Worm (Caenorhabditis elegans): ENCODE data around the gene clec-31.

The clec-31 gene

DNA sequence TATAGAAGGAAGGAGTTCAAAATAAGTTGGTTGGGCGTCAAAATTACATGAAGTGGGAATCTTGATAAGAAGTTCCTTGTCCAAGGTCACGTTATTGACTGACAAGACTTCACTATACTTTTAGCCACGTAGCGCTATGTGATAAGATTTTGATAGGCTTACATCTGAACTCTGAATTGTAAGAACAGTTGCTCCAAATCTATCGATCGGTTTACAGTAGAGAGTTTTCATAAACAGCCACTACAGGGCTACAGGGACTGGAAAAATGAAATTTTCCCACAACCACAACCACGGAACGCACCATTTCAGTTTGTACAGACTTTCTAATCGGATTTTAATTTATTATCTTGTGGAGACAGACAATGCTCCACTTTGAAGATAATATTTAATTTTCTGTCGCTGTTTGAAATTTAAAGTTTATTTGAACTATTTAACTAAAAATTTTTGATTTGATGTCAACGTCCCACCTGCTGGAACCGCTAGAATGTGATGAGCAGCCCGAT, at the start of gene clec-31, which contains the start of gene clec-22:
Gene clec-31 (minus strand): TSS at position 101 of the 503 bp plus-strand sequence.
Gene clec-22 (plus strand): TSS at position 453 of the 503 bp plus-strand sequence.
- TF ChIP-seq tab-1 (GFP tag; IDR thresholded peaks at IDR 0.05), result no peak
- no peak for TF ChIP-seq cog-1 (tag; optimal IDR thresholded peaks at IDR 0.05)
- no peak for TF ChIP-seq flt-1 (GFP tag; IDR thresholded peaks at IDR 0.05)
- no peak for TF ChIP-seq ref-1 (GFP tag; conservative IDR thresholded peaks at IDR 0.05)
- no peak for TF ChIP-seq klf-2 (GFP tag; conservative IDR thresholded peaks at IDR 0.05)
- TF ChIP-seq ztf-23 (GFP tag; IDR thresholded peaks at IDR 0.05), result no peak
- no peak for TF ChIP-seq ztf-29 (GFP tag; IDR thresholded peaks at IDR 0.05)
- no peak for TF ChIP-seq T22C8.4 (GFP tag; IDR thresholded peaks at IDR 0.05)
- no peak for TF ChIP-seq med-1 (GFP tag; optimal IDR thresholded peaks at IDR 0.05; ENCODE audit: insufficient read depth)

DNA sequence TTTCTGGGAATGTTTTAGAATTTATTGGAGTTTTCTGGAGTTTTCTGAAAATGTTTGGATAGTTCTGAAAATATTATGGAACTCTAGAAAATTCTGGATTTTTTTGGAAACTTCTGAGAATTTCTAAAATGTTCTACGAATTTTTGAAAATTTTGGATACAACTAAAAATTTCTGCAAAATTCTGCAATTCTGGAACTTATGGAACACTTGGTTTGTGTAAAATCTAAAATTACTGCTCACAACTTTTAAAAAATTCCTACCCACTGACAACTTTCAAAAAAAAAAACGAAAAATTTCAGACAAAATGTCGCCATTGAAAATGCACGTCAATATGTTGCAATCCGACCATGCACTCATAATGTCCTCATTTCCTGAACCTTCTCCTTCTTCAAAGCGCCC, 46.7 kb upstream of the clec-31 start, which contains the start of gene nhr-262:
Gene nhr-262 (plus strand): TSS at position 301 of the 400 bp plus-strand sequence.
- TF ChIP-seq T22C8.4 (GFP tag; IDR thresholded peaks at IDR 0.05) (no peak), med-1 (GFP tag; optimal IDR thresholded peaks at IDR 0.05; ENCODE audit: insufficient read depth) (no peak), klf-2 (GFP tag; conservative IDR thresholded peaks at IDR 0.05) (no peak), tab-1 (GFP tag; IDR thresholded peaks at IDR 0.05) (no peak), cog-1 (tag; optimal IDR thresholded peaks at IDR 0.05) (no peak), flt-1 (GFP tag; IDR thresholded peaks at IDR 0.05) (no peak)

DNA sequence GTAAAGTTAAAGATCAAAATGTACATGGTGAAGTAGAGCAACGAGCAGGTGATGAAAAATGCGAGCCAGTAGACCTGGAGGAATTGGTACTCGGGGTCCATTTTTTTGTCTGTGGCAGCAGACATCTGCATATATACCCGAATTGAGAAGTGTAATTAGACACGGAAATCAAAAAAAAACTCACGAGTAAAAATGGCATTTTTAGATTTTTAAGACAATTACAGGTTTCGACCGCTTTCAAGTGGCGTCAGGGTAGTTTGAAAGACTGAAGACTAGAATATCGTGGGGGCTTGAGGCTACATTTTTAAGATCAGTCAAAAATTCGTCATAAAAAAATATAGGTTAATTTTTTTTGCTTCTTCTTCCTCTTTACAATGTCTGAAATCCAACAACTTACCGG, 44.8 kb upstream of the clec-31 start, which contains the start of gene srd-68:
Gene srd-68 (minus strand): TSS at position 101 of the 400 bp plus-strand sequence.
- no peak for TF ChIP-seq cog-1 (tag; optimal IDR thresholded peaks at IDR 0.05)
- TF ChIP-seq flt-1 (GFP tag; IDR thresholded peaks at IDR 0.05), result no peak
- no peak for TF ChIP-seq med-1 (GFP tag; optimal IDR thresholded peaks at IDR 0.05; ENCODE audit: insufficient read depth)
- TF ChIP-seq ztf-29 (GFP tag; IDR thresholded peaks at IDR 0.05), result no peak

DNA sequence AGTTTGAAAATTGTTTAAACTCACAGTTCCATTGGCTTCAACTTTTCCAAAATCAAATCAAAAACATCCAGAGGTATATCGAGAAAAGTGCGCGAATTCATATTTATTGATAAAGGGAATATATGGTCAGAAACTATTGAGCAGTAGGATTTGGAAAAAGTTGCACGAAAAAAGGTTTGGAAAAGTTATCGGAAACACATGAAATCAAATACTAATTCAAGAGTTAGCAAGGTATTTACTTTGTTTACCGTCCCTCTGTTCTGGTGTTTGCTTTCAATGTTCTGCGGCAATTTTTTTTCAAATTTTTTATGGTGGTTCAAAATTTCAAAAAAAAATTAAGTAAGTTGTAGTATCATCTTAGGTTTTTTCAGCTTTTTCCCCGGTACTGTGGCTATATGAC, 41.5 kb upstream of the clec-31 start, which contains the start of gene fbxa-45:
Gene fbxa-45 (minus strand): TSS at position 101 of the 400 bp plus-strand sequence.
- TF ChIP-seq T22C8.4 (GFP tag; IDR thresholded peaks at IDR 0.05) (no peak), med-1 (GFP tag; optimal IDR thresholded peaks at IDR 0.05; ENCODE audit: insufficient read depth) (no peak), tab-1 (GFP tag; IDR thresholded peaks at IDR 0.05) (no peak), ztf-29 (GFP tag; IDR thresholded peaks at IDR 0.05) (no peak)

DNA sequence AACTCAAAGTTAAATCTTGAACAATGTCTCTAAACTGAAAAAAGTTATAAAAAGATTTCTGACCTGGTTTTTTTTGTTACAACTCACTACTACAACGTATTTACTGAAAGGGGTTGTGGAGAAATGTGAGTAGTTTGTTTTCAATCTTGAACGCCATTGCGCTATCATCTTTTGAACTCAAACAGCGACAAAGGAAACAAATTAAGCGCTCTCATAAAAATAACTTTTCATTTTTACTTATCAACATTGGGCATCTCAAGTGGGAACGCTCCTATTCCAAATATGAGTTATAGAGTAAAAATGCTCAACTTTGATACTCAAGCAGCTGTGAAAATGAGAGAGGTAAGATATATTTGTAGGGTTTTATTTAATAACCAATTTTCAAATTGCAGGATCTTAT, 35.6 kb upstream of the clec-31 start, which contains the start of gene F09C6.15:
Gene F09C6.15 (plus strand): TSS at position 301 of the 400 bp plus-strand sequence.
- TF ChIP-seq ztf-29 (GFP tag; IDR thresholded peaks at IDR 0.05) (no peak), flt-1 (GFP tag; IDR thresholded peaks at IDR 0.05) (no peak), tab-1 (GFP tag; IDR thresholded peaks at IDR 0.05) (no peak), ztf-23 (GFP tag; IDR thresholded peaks at IDR 0.05) (no peak)

DNA sequence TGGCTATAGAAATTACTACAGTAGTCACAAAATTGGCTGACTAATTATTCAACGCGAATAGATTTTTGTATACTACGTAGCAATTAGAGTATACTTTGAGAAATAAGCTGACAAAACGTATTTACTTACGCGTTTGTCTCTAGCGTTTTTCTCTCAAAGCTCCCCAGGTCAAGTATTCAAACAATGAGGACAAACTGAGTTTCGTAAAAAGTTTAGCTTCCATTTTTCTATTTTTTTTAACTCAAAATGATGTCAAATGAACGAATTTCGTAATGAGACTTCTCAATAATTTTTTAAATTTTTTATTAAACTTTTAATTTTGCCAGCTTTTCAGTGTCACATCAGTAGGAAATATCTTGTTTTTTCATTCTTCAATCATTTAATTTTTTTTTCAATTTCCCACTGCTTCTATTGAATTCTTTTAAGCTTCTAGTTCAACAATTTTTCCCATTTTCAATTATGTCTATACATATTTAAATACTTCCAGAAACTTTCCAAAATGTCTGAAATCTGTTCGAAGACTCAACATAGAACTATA, 31.0 kb upstream of the clec-31 start, which contains the start of the genes ifas-2 and fbxa-44:
Gene ifas-2 (minus strand): TSS at position 101 of the 538 bp plus-strand sequence.
Gene fbxa-44 (plus strand): TSS at position 488 of the 538 bp plus-strand sequence.
- TF ChIP-seq klf-2 (GFP tag; conservative IDR thresholded peaks at IDR 0.05), result no peak
- TF ChIP-seq ztf-23 (GFP tag; IDR thresholded peaks at IDR 0.05), result no peak
- TF ChIP-seq cog-1 (tag; optimal IDR thresholded peaks at IDR 0.05), result no peak
- TF ChIP-seq ztf-29 (GFP tag; IDR thresholded peaks at IDR 0.05), result no peak
- TF ChIP-seq tab-1 (GFP tag; IDR thresholded peaks at IDR 0.05), result no peak
- no peak for TF ChIP-seq flt-1 (GFP tag; IDR thresholded peaks at IDR 0.05)
- no peak for TF ChIP-seq ref-1 (GFP tag; conservative IDR thresholded peaks at IDR 0.05)
- no peak for TF ChIP-seq med-1 (GFP tag; optimal IDR thresholded peaks at IDR 0.05; ENCODE audit: insufficient read depth)
- TF ChIP-seq T22C8.4 (GFP tag; IDR thresholded peaks at IDR 0.05), result no peak

DNA sequence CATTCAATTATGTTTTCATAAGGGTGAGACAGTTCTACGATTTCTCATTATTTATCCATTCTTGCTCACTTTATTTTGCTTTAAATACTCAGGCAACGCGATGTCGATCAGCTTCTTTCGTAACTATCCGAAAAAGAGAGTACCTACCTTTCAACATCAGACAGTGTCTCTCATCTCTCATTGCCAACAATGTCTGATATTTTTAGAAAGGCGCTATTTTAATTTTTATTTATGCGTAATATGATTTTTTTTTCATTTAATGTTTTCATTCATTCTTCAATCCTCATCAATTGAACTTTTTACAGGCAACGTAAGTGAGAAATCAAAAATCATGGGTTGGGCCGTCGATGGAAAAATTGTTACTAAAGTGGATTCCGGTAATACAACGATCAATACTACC, 26.9 kb upstream of the clec-31 start, which contains the start of gene F09C6.13:
Gene F09C6.13 (plus strand): TSS at position 301 of the 400 bp plus-strand sequence.
- TF ChIP-seq flt-1 (GFP tag; IDR thresholded peaks at IDR 0.05) (no peak), med-1 (GFP tag; optimal IDR thresholded peaks at IDR 0.05; ENCODE audit: insufficient read depth) (no peak), tab-1 (GFP tag; IDR thresholded peaks at IDR 0.05) (no peak), ztf-23 (GFP tag; IDR thresholded peaks at IDR 0.05) (no peak), klf-2 (GFP tag; conservative IDR thresholded peaks at IDR 0.05) (no peak), ref-1 (GFP tag; conservative IDR thresholded peaks at IDR 0.05) (no peak), T22C8.4 (GFP tag; IDR thresholded peaks at IDR 0.05) (no peak), ztf-29 (GFP tag; IDR thresholded peaks at IDR 0.05) (no peak), cog-1 (tag; optimal IDR thresholded peaks at IDR 0.05) (no peak)

DNA sequence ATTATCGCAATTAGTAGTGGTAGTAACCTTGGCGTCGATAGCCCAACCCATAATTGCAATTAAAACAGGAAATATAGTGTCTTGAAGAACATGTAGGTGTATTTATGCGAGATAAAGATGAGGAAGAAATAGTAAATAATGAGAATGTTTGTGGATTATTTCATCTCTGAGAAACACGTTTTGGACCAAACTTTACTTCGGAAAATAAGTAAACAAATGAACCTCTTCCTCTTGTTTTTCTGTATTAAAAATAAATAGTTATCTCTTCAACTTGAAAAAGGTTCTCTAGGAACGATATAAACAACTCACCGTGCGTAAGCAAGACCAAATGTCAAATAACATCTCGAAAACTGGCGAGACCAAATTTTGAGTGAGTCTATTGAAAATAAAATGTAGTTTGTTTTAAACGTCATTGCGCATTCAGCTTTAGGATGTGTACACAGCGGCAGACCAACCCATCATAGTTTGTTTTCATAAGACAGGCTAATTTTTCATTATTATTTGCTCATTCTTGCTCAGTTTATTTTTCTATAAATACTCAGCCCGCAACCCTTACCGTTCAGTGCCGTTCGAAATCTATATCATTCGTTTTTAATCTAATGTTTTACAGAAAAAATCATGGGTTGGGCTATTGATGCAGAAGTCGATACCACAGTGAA, 24.5 kb upstream of the clec-31 start, which contains the start of the genes F09C6.11 and F09C6.12:
Gene F09C6.11 (minus strand): TSS at position 51 of the 659 bp plus-strand sequence.
Gene F09C6.12 (plus strand): TSS at position 609 of the 659 bp plus-strand sequence.
- no peak for TF ChIP-seq ztf-23 (GFP tag; IDR thresholded peaks at IDR 0.05)

DNA sequence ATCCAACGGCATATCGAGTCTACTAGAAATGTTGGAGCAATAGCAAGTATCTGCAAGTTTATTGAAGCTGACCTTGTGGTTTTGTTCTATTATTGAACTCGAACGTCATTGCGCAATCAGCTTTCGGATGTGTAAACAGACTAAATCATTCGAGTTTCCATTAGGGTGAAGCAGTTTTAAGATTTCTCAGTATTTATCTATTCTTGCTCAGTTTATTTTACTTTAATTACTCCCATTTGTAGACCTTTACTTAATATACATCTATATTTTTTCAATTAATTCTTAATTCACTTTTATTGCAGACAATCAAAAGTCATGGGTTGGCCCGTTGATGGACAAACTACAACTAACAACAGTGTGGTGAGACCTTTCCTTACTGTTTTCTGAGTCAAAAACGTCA, 22.8 kb upstream of the clec-31 start, which contains the start of gene F09C6.14:
Gene F09C6.14 (plus strand): TSS at position 301 of the 400 bp plus-strand sequence.
- TF ChIP-seq tab-1 (GFP tag; IDR thresholded peaks at IDR 0.05) (no peak), med-1 (GFP tag; optimal IDR thresholded peaks at IDR 0.05; ENCODE audit: insufficient read depth) (no peak)

DNA sequence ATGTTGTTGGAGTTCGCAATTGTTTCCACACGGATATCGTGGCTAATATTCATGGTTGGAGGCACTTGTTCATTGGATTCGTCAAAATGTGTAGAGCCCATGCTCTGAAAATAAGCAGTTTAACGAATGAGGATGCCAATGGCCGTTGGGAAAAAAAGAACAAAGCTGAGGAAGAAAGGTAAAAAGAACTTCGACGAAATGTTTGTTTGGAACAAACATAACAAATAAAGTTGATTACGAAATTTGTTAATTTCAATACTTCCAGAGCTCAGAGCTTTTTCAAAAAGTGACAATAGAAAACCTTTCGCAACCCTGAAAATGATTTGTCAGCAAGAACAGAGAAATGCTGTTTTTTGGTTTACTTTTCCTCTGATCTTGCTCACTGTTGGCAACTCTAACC, 22.2 kb upstream of the clec-31 start, which contains the start of gene F09C6.3:
Gene F09C6.3 (minus strand): TSS at position 101 of the 400 bp plus-strand sequence.
- TF ChIP-seq cog-1 (tag; optimal IDR thresholded peaks at IDR 0.05), result no peak
- no peak for TF ChIP-seq T22C8.4 (GFP tag; IDR thresholded peaks at IDR 0.05)
- TF ChIP-seq med-1 (GFP tag; optimal IDR thresholded peaks at IDR 0.05; ENCODE audit: insufficient read depth), result no peak
- no peak for TF ChIP-seq flt-1 (GFP tag; IDR thresholded peaks at IDR 0.05)
- no peak for TF ChIP-seq klf-2 (GFP tag; conservative IDR thresholded peaks at IDR 0.05)
- no peak for TF ChIP-seq ztf-29 (GFP tag; IDR thresholded peaks at IDR 0.05)
- TF ChIP-seq ref-1 (GFP tag; conservative IDR thresholded peaks at IDR 0.05), result no peak
- no peak for TF ChIP-seq ztf-23 (GFP tag; IDR thresholded peaks at IDR 0.05)
- TF ChIP-seq tab-1 (GFP tag; IDR thresholded peaks at IDR 0.05), result no peak

Measured in whole organism, midembryonic.